Worm (Caenorhabditis elegans): ENCODE measurements around the gene his-39.

Gene his-39

DNA sequence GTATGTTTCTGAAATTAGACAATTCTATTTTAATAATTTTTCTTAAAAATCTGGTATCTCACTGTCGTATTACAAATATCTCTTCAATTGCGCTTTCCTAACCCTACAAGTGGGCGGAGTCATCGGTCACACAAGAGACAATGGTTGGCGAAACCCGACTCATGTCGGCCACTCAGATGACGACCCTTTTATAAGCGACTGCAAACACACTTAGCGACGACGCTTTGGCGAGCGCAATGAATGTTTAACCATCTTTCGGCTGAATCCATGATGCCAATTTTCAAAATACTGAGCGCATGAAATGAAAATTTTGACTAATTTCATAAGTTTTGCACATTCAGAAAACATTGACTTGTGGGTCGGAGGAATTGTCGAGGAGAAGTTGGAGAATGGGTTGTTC is 36.0 kb upstream of the his-39 start (continued):
- peak; percentile 90 for TF ChIP-seq nhr-179 (tag; optimal IDR thresholded peaks at IDR 0.05)
- TF ChIP-seq cebp-2 (GFP tag; IDR thresholded peaks at IDR 0.05) = peak; percentile 100
- peak; percentile 97 for TF ChIP-seq lin-54 (GFP tag; optimal IDR thresholded peaks at IDR 0.05)
- peak; percentile 99 for TF ChIP-seq B0261.1 (tag; optimal IDR thresholded peaks at IDR 0.05)
- peak; percentile 100 for TF ChIP-seq nhr-27 (tag; optimal IDR thresholded peaks at IDR 0.05)
- peak; percentile 98 for TF ChIP-seq atf-7 (tag; optimal IDR thresholded peaks at IDR 0.05)
- TF ChIP-seq D2030.7 (GFP tag; IDR thresholded peaks at IDR 0.05) = peak; percentile 93
- peak; percentile 98 for TF ChIP-seq ztf-28 (GFP tag; IDR thresholded peaks at IDR 0.05)
- TF ChIP-seq pbrm-1 (GFP tag; IDR thresholded peaks at IDR 0.05) = peak; percentile 98
- peak; percentile 100 for TF ChIP-seq fkh-3 (tag; optimal IDR thresholded peaks at IDR 0.05)
- TF ChIP-seq Y95B8A.8 (GFP tag; IDR thresholded peaks at IDR 0.05) = peak; percentile 99
- peak; percentile 95 for TF ChIP-seq ztf-26 (tag; optimal IDR thresholded peaks at IDR 0.05)
- peak; percentile 93 for TF ChIP-seq C06A6.2 (GFP tag; conservative IDR thresholded peaks at IDR 0.05)
- TF ChIP-seq ztf-25 (GFP tag; IDR thresholded peaks at IDR 0.05) = peak; percentile 100
- TF ChIP-seq madf-3 (GFP tag; IDR thresholded peaks at IDR 0.05) = peak; percentile 96
- peak; percentile 100 for TF ChIP-seq ceh-79 (tag; optimal IDR thresholded peaks at IDR 0.05)
- peak; percentile 91 for TF ChIP-seq F22D6.2 (tag; optimal IDR thresholded peaks at IDR 0.05)
- TF ChIP-seq tbp1 (GFP tag; optimal IDR thresholded peaks at IDR 0.05) = peak; percentile 100
- TF ChIP-seq ets-4 (GFP tag; optimal IDR thresholded peaks at IDR 0.05) = peak; percentile 100
- peak; percentile 79 for TF ChIP-seq xnd-1 (tag; optimal IDR thresholded peaks at IDR 0.05)
- peak; percentile 93 for TF ChIP-seq F23B12.7 (tag; optimal IDR thresholded peaks at IDR 0.05; ENCODE audit: insufficient read depth)
- TF ChIP-seq attf-6 (GFP tag; IDR thresholded peaks at IDR 0.05) = peak; percentile 94
- TF ChIP-seq ama-1 (optimal IDR thresholded peaks at IDR 0.05) = peak; percentile 59
- TF ChIP-seq ama-1 (GFP tag; optimal IDR thresholded peaks at IDR 0.05) = peak; percentile 96 to 97
- peak; percentile 96 for TF ChIP-seq T07F8.4 (tag; optimal IDR thresholded peaks at IDR 0.05)
- peak; percentile 68 for TF ChIP-seq nhr-80 (tag; optimal IDR thresholded peaks at IDR 0.05)
- TF ChIP-seq F33H1.4 (GFP tag; IDR thresholded peaks at IDR 0.05) = peak; percentile 77
- peak; percentile 62 for TF ChIP-seq lsy-27 (tag; optimal IDR thresholded peaks at IDR 0.05; ENCODE audit: borderline replicate concordance, insufficient read depth)
- TF ChIP-seq F49E8.2 (tag; optimal IDR thresholded peaks at IDR 0.05; ENCODE audit: insufficient read depth) = peak; percentile 72
- peak; percentile 92 for TF ChIP-seq ztf-6 (GFP tag; IDR thresholded peaks at IDR 0.05)
- no peak for TF ChIP-seq nfya-1 (tag; optimal IDR thresholded peaks at IDR 0.05; ENCODE audit: borderline replicate concordance, insufficient read depth)
- TF ChIP-seq T26A5.8 (tag; optimal IDR thresholded peaks at IDR 0.05) = peak; percentile 100
- TF ChIP-seq hsf-1 (GFP tag; IDR thresholded peaks at IDR 0.05) = peak; percentile 93
- peak; percentile 96 to 99 for TF ChIP-seq rec-8 (tag; optimal IDR thresholded peaks at IDR 0.05)
- peak; percentile 100 for TF ChIP-seq tbx-9 (tag; optimal IDR thresholded peaks at IDR 0.05; ENCODE audit: borderline replicate concordance)
- TF ChIP-seq aptf-3 (GFP tag; IDR thresholded peaks at IDR 0.05) = peak; percentile 99
- peak; percentile 100 for TF ChIP-seq zim-3 (tag; optimal IDR thresholded peaks at IDR 0.05)
- peak; percentile 99 for TF ChIP-seq nfyb-1 (GFP tag; IDR thresholded peaks at IDR 0.05)
- TF ChIP-seq tlf-1 (GFP tag; optimal IDR thresholded peaks at IDR 0.05) = peak; percentile 96
- TF ChIP-seq aptf-2 (GFP tag; conservative IDR thresholded peaks at IDR 0.05) = peak; percentile 89
- peak; percentile 95 for TF ChIP-seq K11D2.4 (GFP tag; IDR thresholded peaks at IDR 0.05)
- peak; percentile 100 for TF ChIP-seq F52B5.7 (tag; optimal IDR thresholded peaks at IDR 0.05)
- peak; percentile 99 for TF ChIP-seq ztf-22 (GFP tag; optimal IDR thresholded peaks at IDR 0.05)
- TF ChIP-seq him-1 (tag; optimal IDR thresholded peaks at IDR 0.05) = peak; percentile 100
- TF ChIP-seq F10E7.11 (tag; optimal IDR thresholded peaks at IDR 0.05) = peak; percentile 100
- peak; percentile 50 for TF ChIP-seq dpl-1 (GFP tag; optimal IDR thresholded peaks at IDR 0.05)
- TF ChIP-seq madf-8 (GFP tag; conservative IDR thresholded peaks at IDR 0.05) = peak; percentile 84
- TF ChIP-seq dpff-1 (tag; optimal IDR thresholded peaks at IDR 0.05) = peak; percentile 96
- TF ChIP-seq ceh-40 (GFP tag; IDR thresholded peaks at IDR 0.05) = peak; percentile 98
